Fruit fly (Drosophila melanogaster) whole organism: Measurements from ENCODE around the gene CG10137.

ENCODE experiments used
- CG8478 ChIP-seq: fragments of >200 bp; optimal IDR thresholded peaks from 2 replicates; lab custom pipeline; 2018; ENCODE audit warnings: inconsistent platforms
- Dll ChIP-seq: fragments of >200 bp; optimal IDR thresholded peaks from 2 replicates; lab custom pipeline; 2017

DNA sequence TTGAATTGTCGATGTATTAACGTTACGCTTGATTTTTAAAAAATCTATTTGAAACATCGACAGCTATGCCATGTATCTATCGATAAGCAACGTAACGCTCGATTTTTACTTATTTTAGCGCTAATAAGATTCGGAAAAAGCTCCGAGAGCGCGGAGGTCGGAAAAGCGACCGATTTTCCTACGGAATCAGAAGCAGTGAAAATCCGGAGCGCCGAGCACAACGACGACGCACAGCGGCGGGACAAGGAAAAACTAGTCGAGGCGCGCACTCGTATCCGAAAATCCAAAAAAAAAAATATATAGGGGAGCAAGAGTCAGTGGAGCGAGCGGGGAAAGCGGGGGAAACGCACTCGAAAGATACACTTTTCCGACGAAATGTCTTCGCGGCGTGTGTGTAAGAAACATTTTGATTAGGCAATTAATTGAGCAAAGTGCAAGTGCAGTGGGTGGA is 7.8 kb upstream of the CG10137 start, which contains the start of gene CG10132:
- no peak for TF ChIP-seq Dll (lab: Kevin White, UChicago)
- no peak for TF ChIP-seq CG8478 (lab: Kevin White, UChicago)
